1 fruit fly cellular context compared by ENCODE assay signal in genomic region chr3L:8028493-8029193, dm6.
A peak's percentile ranks its signal among the peaks of the same experiment; 100 is the strongest.
TF ChIP-seq lines count a peak whose summit lies in the region.

No protein-coding gene starts in this region.

TF ChIP-seq in whole organism, embryonic, 481 proteins besides CTCF, POLR2A, EP300 and RAD21 (continued from another document):
- TF ChIP-seq slbo (GFP tag; IDR thresholded peaks at IDR 0.05; lab: Robert Waterston, UW) (0 out of 2 replicates have a peak, but pooled peaks have one; percentile 8), CG16863 (GFP tag; optimal IDR thresholded peaks at IDR 0.05; lab: Kevin White, UChicago) (no peak), ara (GFP tag; IDR thresholded peaks at IDR 0.05; lab: Robert Waterston, UW) (no peak), CG10147 (GFP tag; optimal IDR thresholded peaks at IDR 0.05; lab: Kevin White, UChicago) (peak; percentile 45), Neu2 (GFP tag; optimal IDR thresholded peaks at IDR 0.05; lab: Kevin White, UChicago; ENCODE audit: borderline replicate concordance) (no peak), CG2120 (GFP tag; optimal IDR thresholded peaks at IDR 0.05; lab: Kevin White, UChicago) (no peak), CG10366 (GFP tag; IDR thresholded peaks at IDR 0.05; lab: Robert Waterston, UW) (peak; percentile 47), ttk (GFP tag; IDR thresholded peaks at IDR 0.05; lab: Robert Waterston, UW) (no peak), wor (GFP tag; IDR thresholded peaks at IDR 0.05; lab: Robert Waterston, UW) (no peak), Deaf1 (tag; optimal IDR thresholded peaks at IDR 0.05; lab: Kevin White, UChicago) (peak; percentile 62), Tbp (GFP tag; optimal IDR thresholded peaks at IDR 0.05; lab: Kevin White, UChicago) (no peak), MESR4 (GFP tag; optimal IDR thresholded peaks at IDR 0.05; lab: Kevin White, UChicago) (no peak), pfk (GFP tag; optimal IDR thresholded peaks at IDR 0.05; lab: Kevin White, UChicago) (no peak), BtbVII (GFP tag; optimal IDR thresholded peaks at IDR 0.05; lab: Kevin White, UChicago) (no peak), insv (GFP tag; optimal IDR thresholded peaks at IDR 0.05; lab: Kevin White, UChicago) (no peak), chinmo (GFP tag; IDR thresholded peaks at IDR 0.05; lab: Robert Waterston, UW; ENCODE audit: partially characterized antibody) (peak; percentile 82; the same call in 2 of the 4 replicates), crp (GFP tag; optimal IDR thresholded peaks at IDR 0.05; lab: Kevin White, UChicago) (peak in 1 of 2 experiments; percentile 49), Xrp1 (GFP tag; IDR thresholded peaks at IDR 0.05; lab: Robert Waterston, UW) (0 out of 2 replicates have a peak, but pooled peaks have one; percentile 11), gt (GFP tag; IDR thresholded peaks at IDR 0.05; lab: Robert Waterston, UW) (no peak), CG8089 (GFP tag; optimal IDR thresholded peaks at IDR 0.05; lab: Kevin White, UChicago) (no peak), salm (tag; optimal IDR thresholded peaks at IDR 0.05; lab: Kevin White, UChicago) (no peak), en (GFP tag; optimal IDR thresholded peaks at IDR 0.05; lab: Kevin White, UChicago) (no peak), Dbx (GFP tag; IDR thresholded peaks at IDR 0.05; lab: Robert Waterston, UW) (no peak), bbx (GFP tag; IDR thresholded peaks at IDR 0.05; lab: Robert Waterston, UW; ENCODE audit: partially characterized antibody) (peak; percentile 70), Rx (GFP tag; IDR thresholded peaks at IDR 0.05; lab: Robert Waterston, UW) (no peak), CG12071 (GFP tag; optimal IDR thresholded peaks at IDR 0.05; lab: Kevin White, UChicago) (peak; percentile 5), CG7357 (GFP tag; IDR thresholded peaks at IDR 0.05; lab: Robert Waterston, UW) (no peak), Atf6 (GFP tag; IDR thresholded peaks at IDR 0.05; lab: Robert Waterston, UW) (0 out of 2 replicates have a peak, but pooled peaks have one; percentile 29)
